Worm (Caenorhabditis elegans): Measurements from ENCODE around the gene mes-6.

mes-6 gene

DNA sequence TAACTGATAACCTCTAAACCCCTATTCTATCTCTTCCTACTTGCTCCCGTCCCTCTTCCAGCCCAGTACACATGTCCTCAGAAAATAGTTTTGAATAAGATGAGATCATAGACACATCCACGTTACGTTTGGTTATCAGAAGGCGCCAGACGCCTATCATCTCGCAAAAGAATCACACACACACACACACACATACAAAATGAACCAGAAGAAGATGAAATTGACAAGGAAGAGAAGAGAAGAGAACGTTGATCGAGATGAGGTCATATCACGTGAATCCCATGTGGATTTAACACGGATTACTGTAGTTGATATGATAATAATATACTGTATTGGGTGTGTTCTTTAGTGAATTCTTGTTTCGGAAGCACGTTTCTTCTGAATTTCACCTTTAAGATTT lies 15.0 kb downstream of the mes-6 start:
- no peak for TF ChIP-seq nhr-10 (tag; optimal IDR thresholded peaks at IDR 0.05)
- TF ChIP-seq peb-1 (tag; optimal IDR thresholded peaks at IDR 0.05), result no peak
- TF ChIP-seq nhr-25 (tag; optimal IDR thresholded peaks at IDR 0.05), result no peak
- no peak for TF ChIP-seq ztf-11 (tag; optimal IDR thresholded peaks at IDR 0.05)
- TF ChIP-seq C34F6.9 (tag; optimal IDR thresholded peaks at IDR 0.05), result peak; percentile 11
- TF ChIP-seq nhr-11 (tag; optimal IDR thresholded peaks at IDR 0.05), result no peak
- TF ChIP-seq Y55F3AM.14 (GFP tag; optimal IDR thresholded peaks at IDR 0.05), result peak; percentile 62
- no peak for TF ChIP-seq ceh-16 (tag; optimal IDR thresholded peaks at IDR 0.05)
- peak; percentile 63 for TF ChIP-seq crh-2 (tag; optimal IDR thresholded peaks at IDR 0.05)
- peak; percentile 87 for TF ChIP-seq nhr-21 (tag; optimal IDR thresholded peaks at IDR 0.05)
- no peak for TF ChIP-seq skn-1 (tag; optimal IDR thresholded peaks at IDR 0.05)
- peak; percentile 18 for TF ChIP-seq sem-4 (tag; optimal IDR thresholded peaks at IDR 0.05)
- no peak for TF ChIP-seq zag-1 (tag; optimal IDR thresholded peaks at IDR 0.05)
- TF ChIP-seq nhr-6 (tag; optimal IDR thresholded peaks at IDR 0.05), result peak; percentile 79
- TF ChIP-seq lin-39 (tag; optimal IDR thresholded peaks at IDR 0.05), result no peak
- peak; percentile 62 for TF ChIP-seq egl-27 (tag; optimal IDR thresholded peaks at IDR 0.05)
- no peak for TF ChIP-seq ama-1 (optimal IDR thresholded peaks at IDR 0.05)
- TF ChIP-seq lin-11 (tag; optimal IDR thresholded peaks at IDR 0.05), result no peak
- TF ChIP-seq ceh-82 (tag; optimal IDR thresholded peaks at IDR 0.05), result no peak
- TF ChIP-seq F13H6.1 (tag; optimal IDR thresholded peaks at IDR 0.05), result peak; percentile 92
- TF ChIP-seq nhr-77 (tag; optimal IDR thresholded peaks at IDR 0.05), result no peak
- peak; percentile 88 for TF ChIP-seq sma-3 (GFP tag; optimal IDR thresholded peaks at IDR 0.05)
- TF ChIP-seq ztf-4 (tag; optimal IDR thresholded peaks at IDR 0.05), result peak; percentile 65
- TF ChIP-seq mbf-1 (tag; optimal IDR thresholded peaks at IDR 0.05), result no peak
- no peak for TF ChIP-seq mab-5 (tag; optimal IDR thresholded peaks at IDR 0.05)
- no peak for TF ChIP-seq gmeb-1 (tag; optimal IDR thresholded peaks at IDR 0.05)
- TF ChIP-seq nhr-237 (tag; optimal IDR thresholded peaks at IDR 0.05), result no peak
- TF ChIP-seq lin-13 (GFP tag; optimal IDR thresholded peaks at IDR 0.05), result no peak
- no peak for TF ChIP-seq ZK546.5 (tag; optimal IDR thresholded peaks at IDR 0.05)
- peak; percentile 23 for TF ChIP-seq unc-62 (GFP tag; optimal IDR thresholded peaks at IDR 0.05)
- TF ChIP-seq lsy-2 (tag; optimal IDR thresholded peaks at IDR 0.05), result peak in 1 of 2 experiments; percentile 86
- TF ChIP-seq mdl-1 (tag; optimal IDR thresholded peaks at IDR 0.05), result peak in 1 of 2 experiments; percentile 44
- TF ChIP-seq ztf-1 (GFP tag; conservative IDR thresholded peaks at IDR 0.05), result no peak
- TF ChIP-seq alr-1 (tag; optimal IDR thresholded peaks at IDR 0.05), result no peak
- no peak for TF ChIP-seq nhr-23 (tag; optimal IDR thresholded peaks at IDR 0.05)
- no peak for TF ChIP-seq aly-2 (tag; optimal IDR thresholded peaks at IDR 0.05)
- TF ChIP-seq unc-39 (tag; optimal IDR thresholded peaks at IDR 0.05), result no peak
- TF ChIP-seq fos-1 (tag; optimal IDR thresholded peaks at IDR 0.05), result peak; percentile 68
- no peak for TF ChIP-seq snpc-4 (tag; optimal IDR thresholded peaks at IDR 0.05)
- TF ChIP-seq elt-3 (tag; optimal IDR thresholded peaks at IDR 0.05), result no peak
- peak; percentile 43 for TF ChIP-seq blmp-1 (tag; optimal IDR thresholded peaks at IDR 0.05; ENCODE audit: insufficient read depth)
- peak; percentile 88 for TF ChIP-seq nhr-129 (tag; optimal IDR thresholded peaks at IDR 0.05)
- no peak for TF ChIP-seq dmd-4 (tag; optimal IDR thresholded peaks at IDR 0.05)
- TF ChIP-seq R02D3.7 (tag; optimal IDR thresholded peaks at IDR 0.05), result no peak
- peak; percentile 97 for TF ChIP-seq sma-9 (GFP tag; optimal IDR thresholded peaks at IDR 0.05)
- peak; percentile 77 for TF ChIP-seq sma-9 (tag; optimal IDR thresholded peaks at IDR 0.05)
- TF ChIP-seq nhr-12 (tag; optimal IDR thresholded peaks at IDR 0.05), result no peak
- TF ChIP-seq unc-55 (GFP tag; optimal IDR thresholded peaks at IDR 0.05), result no peak
- no peak for TF ChIP-seq elt-1 (tag; optimal IDR thresholded peaks at IDR 0.05)
